Fruit fly (Drosophila melanogaster): Measurements from ENCODE around the gene qua.

DNA sequence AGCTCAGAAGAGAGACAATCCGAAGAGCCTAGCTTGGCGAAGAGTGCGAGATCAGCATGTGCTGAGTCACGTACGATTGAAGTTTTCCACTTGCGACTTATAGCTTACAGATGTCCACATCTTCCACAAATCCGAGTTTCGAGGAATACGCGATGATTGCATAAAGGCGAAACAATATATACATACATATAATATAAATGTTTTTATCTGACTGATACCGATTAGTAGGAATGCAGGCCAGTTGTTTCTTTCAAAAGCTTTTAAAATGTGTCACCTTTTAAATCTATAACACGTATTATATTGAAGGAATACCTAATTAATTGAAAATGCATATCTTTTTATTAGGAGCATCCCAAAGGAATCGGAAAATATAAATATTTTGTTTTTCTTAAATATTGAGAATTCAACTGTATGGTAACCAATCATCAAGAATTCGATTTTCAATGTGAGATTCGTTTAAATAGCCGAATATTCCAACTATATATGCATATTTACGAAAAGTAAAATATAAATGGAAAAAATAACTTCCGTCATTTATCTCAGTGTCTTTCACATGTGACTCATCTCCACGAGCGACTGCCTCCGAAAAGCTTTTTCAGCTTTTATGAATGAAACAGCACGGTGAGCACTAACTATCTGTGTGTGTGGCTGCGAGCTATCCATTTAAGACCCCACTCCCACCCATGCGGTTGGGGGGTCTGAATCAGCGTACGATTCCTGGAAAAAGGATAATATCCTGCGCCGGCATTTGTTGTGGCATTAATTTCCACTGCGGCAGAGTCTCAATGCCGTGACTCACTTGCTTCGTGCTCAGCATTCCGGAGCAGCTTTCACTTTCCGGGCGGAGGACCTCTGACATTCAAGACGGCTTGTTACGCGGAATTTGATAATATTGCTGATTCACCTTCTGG, 46.2 kb downstream of the qua start:
- TF ChIP-seq Dll (optimal IDR thresholded peaks at IDR 0.05), result no peak
- no peak for TF ChIP-seq pan (optimal IDR thresholded peaks at IDR 0.05)
- TF ChIP-seq psq (optimal IDR thresholded peaks at IDR 0.05), result no peak
- no peak for TF ChIP-seq CG8478 (optimal IDR thresholded peaks at IDR 0.05)
- no peak for TF ChIP-seq usp (GFP tag; optimal IDR thresholded peaks at IDR 0.05)
- TF ChIP-seq EcR (GFP tag; optimal IDR thresholded peaks at IDR 0.05), result no peak
